Worm (Caenorhabditis elegans): Measurements from ENCODE around the gene cwp-3.

Gene cwp-3

DNA sequence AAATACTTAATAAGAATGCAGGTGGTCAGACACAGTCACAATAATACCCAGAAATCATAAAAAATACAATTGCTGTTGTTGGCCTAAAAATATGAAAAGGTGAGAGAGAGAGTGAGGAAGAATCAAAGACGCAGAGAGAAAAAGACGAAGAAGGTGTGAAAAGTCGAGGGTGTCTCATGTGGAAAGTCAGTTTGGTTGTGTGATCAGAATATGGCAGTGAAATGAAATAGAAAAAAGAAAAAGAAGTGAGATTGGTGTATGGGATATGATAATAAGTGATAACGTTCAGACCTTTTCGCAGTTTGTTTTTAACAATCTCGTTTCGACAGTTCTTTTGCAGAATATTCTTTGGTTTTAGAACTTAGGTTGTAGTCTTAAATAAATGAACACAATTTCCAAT is 35.8 kb upstream of the cwp-3 start:
- no peak for TF ChIP-seq unc-120 (tag; optimal IDR thresholded peaks at IDR 0.05; ENCODE audit: poor library complexity, severe bottlenecking)
- TF ChIP-seq mab-5 (tag; optimal IDR thresholded peaks at IDR 0.05), result no peak
- TF ChIP-seq M03D4.4 (tag; optimal IDR thresholded peaks at IDR 0.05), result no peak
- no peak for TF ChIP-seq blmp-1 (tag; optimal IDR thresholded peaks at IDR 0.05)
- TF ChIP-seq nhr-76 (tag; optimal IDR thresholded peaks at IDR 0.05), result no peak
- TF ChIP-seq unc-39 (tag; optimal IDR thresholded peaks at IDR 0.05), result no peak
- no peak for TF ChIP-seq lsy-2 (tag; optimal IDR thresholded peaks at IDR 0.05)
- no peak for TF ChIP-seq unc-62 (GFP tag; optimal IDR thresholded peaks at IDR 0.05)

DNA sequence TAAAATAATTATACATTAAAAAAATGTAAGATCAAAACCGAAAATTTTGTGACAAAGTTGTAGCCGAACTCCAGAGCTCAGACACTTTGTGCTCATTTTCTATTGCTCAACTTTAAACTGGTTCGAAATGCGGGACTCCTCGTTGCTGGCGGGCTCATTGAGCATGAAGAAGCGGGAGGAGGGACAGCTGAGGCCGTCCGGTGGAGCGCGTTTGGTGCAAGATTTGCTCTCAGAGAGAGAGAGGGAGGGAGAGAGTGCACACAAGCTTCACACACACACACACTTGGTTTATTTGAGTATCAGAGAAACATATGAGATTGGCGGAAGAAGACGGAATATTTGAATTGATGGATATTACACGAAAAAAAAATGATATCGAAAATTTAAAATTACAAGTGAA is 32.0 kb upstream of the cwp-3 start:
- no peak for TF ChIP-seq mab-5 (tag; optimal IDR thresholded peaks at IDR 0.05)
- no peak for TF ChIP-seq bed-3 (GFP tag; optimal IDR thresholded peaks at IDR 0.05)
- peak; percentile 56 for TF ChIP-seq lin-13 (tag; optimal IDR thresholded peaks at IDR 0.05)
- TF ChIP-seq nhr-76 (tag; optimal IDR thresholded peaks at IDR 0.05), result no peak
- TF ChIP-seq M03D4.4 (tag; optimal IDR thresholded peaks at IDR 0.05), result peak; percentile 51
- TF ChIP-seq hlh-1 (tag; optimal IDR thresholded peaks at IDR 0.05), result peak; percentile 89
- no peak for TF ChIP-seq zip-8 (tag; optimal IDR thresholded peaks at IDR 0.05)
- no peak for TF ChIP-seq elt-1 (tag; optimal IDR thresholded peaks at IDR 0.05; ENCODE audit: borderline replicate concordance, insufficient read depth)
- peak; percentile 70 for TF ChIP-seq mep-1 (tag; optimal IDR thresholded peaks at IDR 0.05)
- peak; percentile 35 for TF ChIP-seq cnd-1 (tag; optimal IDR thresholded peaks at IDR 0.05)
- TF ChIP-seq pha-4 (tag; optimal IDR thresholded peaks at IDR 0.05), result peak; percentile 17
- TF ChIP-seq ham-2 (GFP tag; optimal IDR thresholded peaks at IDR 0.05), result no peak
- TF ChIP-seq nhr-237 (tag; optimal IDR thresholded peaks at IDR 0.05), result no peak
- no peak for TF ChIP-seq elt-3 (tag; optimal IDR thresholded peaks at IDR 0.05)
- no peak for TF ChIP-seq nhr-28 (tag; optimal IDR thresholded peaks at IDR 0.05)
- no peak for TF ChIP-seq ceh-39 (tag; optimal IDR thresholded peaks at IDR 0.05)
- no peak for TF ChIP-seq unc-62 (GFP tag; optimal IDR thresholded peaks at IDR 0.05)
- no peak for TF ChIP-seq tbx-8 (GFP tag; optimal IDR thresholded peaks at IDR 0.05)
- TF ChIP-seq ceh-83 (GFP tag; optimal IDR thresholded peaks at IDR 0.05), result no peak
- TF ChIP-seq nhr-12 (tag; optimal IDR thresholded peaks at IDR 0.05), result no peak
- no peak for TF ChIP-seq lin-32 (GFP tag; optimal IDR thresholded peaks at IDR 0.05)
- TF ChIP-seq ces-1 (GFP tag; optimal IDR thresholded peaks at IDR 0.05), result peak; percentile 9
- TF ChIP-seq flh-1 (GFP tag; optimal IDR thresholded peaks at IDR 0.05), result no peak
- TF ChIP-seq sptf-1 (tag; optimal IDR thresholded peaks at IDR 0.05), result no peak
- no peak for TF ChIP-seq snpc-4 (tag; optimal IDR thresholded peaks at IDR 0.05)
- TF ChIP-seq nhr-2 (tag; optimal IDR thresholded peaks at IDR 0.05), result no peak
- TF ChIP-seq drap-1 (GFP tag; optimal IDR thresholded peaks at IDR 0.05), result peak; percentile 50
- TF ChIP-seq mls-2 (tag; optimal IDR thresholded peaks at IDR 0.05), result peak; percentile 25
- peak; percentile 19 for TF ChIP-seq unc-120 (tag; optimal IDR thresholded peaks at IDR 0.05; ENCODE audit: poor library complexity, severe bottlenecking)
- no peak for TF ChIP-seq sem-2 (GFP tag; optimal IDR thresholded peaks at IDR 0.05)
- TF ChIP-seq ceh-43 (GFP tag; optimal IDR thresholded peaks at IDR 0.05), result no peak
- TF ChIP-seq unc-39 (tag; optimal IDR thresholded peaks at IDR 0.05), result no peak
- peak; percentile 40 for TF ChIP-seq lsy-2 (tag; optimal IDR thresholded peaks at IDR 0.05)
- TF ChIP-seq ztf-11 (tag; optimal IDR thresholded peaks at IDR 0.05), result no peak
- no peak for TF ChIP-seq blmp-1 (tag; optimal IDR thresholded peaks at IDR 0.05)

DNA sequence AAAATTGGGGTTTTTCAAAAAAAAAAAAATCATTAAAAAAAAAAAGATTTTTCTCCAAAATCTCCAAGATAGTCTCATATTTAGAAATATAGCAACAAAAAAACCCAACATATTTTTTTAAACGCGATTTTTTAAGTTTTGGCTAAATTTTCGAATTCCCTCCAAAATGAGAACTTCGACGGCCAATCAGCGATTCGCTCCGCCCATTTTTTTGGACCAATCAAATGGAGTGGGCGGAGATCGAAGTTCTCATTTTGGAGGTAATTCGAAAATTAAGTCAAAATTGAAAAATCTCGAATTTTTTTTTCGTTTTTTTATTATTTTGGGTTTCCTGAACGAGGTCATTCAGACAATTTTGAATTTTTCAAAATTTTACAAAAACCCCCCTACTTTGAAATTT is 28.8 kb upstream of the cwp-3 start:
- TF ChIP-seq M03D4.4 (tag; optimal IDR thresholded peaks at IDR 0.05), result no peak
- TF ChIP-seq ces-1 (GFP tag; optimal IDR thresholded peaks at IDR 0.05), result no peak
- no peak for TF ChIP-seq elt-3 (tag; optimal IDR thresholded peaks at IDR 0.05)
- TF ChIP-seq elt-1 (tag; optimal IDR thresholded peaks at IDR 0.05; ENCODE audit: borderline replicate concordance, insufficient read depth), result no peak
- no peak for TF ChIP-seq lin-13 (tag; optimal IDR thresholded peaks at IDR 0.05)
- no peak for TF ChIP-seq bed-3 (GFP tag; optimal IDR thresholded peaks at IDR 0.05)
- no peak for TF ChIP-seq hlh-1 (tag; optimal IDR thresholded peaks at IDR 0.05)
- no peak for TF ChIP-seq ztf-11 (tag; optimal IDR thresholded peaks at IDR 0.05)

DNA sequence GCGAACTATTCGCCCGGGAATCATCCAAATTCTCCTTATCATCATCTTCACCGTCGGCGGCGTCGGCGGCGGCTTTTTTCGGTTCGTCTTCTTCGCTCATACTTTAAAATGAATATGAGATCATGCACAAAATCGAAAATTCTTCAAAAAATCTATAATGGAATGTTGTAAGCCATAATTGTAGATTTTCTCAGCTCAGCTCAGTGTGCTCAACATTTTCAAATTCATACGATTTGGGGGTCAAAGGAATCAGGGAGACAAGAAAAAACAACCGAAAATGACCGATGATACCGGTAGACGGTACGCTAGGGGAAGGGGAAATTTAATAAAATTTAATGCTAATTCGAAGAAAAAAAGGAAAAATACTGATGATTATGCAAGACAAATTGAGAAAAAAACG is 24.1 kb upstream of the cwp-3 start, which contains the start of gene ccep-97:
Gene ccep-97, minus strand, starts transcription at position 101 of the 400 bp plus-strand sequence.
- TF ChIP-seq nhr-237 (tag; optimal IDR thresholded peaks at IDR 0.05) (no peak), mab-5 (tag; optimal IDR thresholded peaks at IDR 0.05) (no peak), mep-1 (tag; optimal IDR thresholded peaks at IDR 0.05) (no peak), nhr-28 (tag; optimal IDR thresholded peaks at IDR 0.05) (no peak), unc-120 (tag; optimal IDR thresholded peaks at IDR 0.05; ENCODE audit: poor library complexity, severe bottlenecking) (no peak)
